Worm (Caenorhabditis elegans) whole organism, L2 larva: ENCODE results near the gene Y39G8B.2.

ENCODE experiments used
- R02D3.7 ChIP-seq: fragments of 150-350 bp; optimal IDR thresholded peaks from 2 replicates; lab custom pipeline; 2014; ENCODE audit warnings: missing biosample characterization, missing genetic modification characterization
- aly-2 ChIP-seq: fragments of 150-350 bp; optimal IDR thresholded peaks from 2 replicates; lab custom pipeline; 2014; ENCODE audit warnings: missing biosample characterization, missing genetic modification characterization
- ama-1 ChIP-seq: fragments of 150-350 bp; optimal IDR thresholded peaks from 2 replicates; lab custom pipeline; 2018; ENCODE audit warnings: inconsistent platforms
- dmd-4 ChIP-seq: sonication (generic microtip); optimal IDR thresholded peaks from 2 replicates; lab custom pipeline; 2017; ENCODE audit warnings: missing biosample characterization, missing genetic modification characterization
- fos-1 ChIP-seq: fragments of 150-350 bp; optimal IDR thresholded peaks from 2 replicates; lab custom pipeline; 2014; ENCODE audit warnings: missing biosample characterization, missing genetic modification characterization
- lin-13 ChIP-seq: fragments of 150-350 bp; optimal IDR thresholded peaks from 2 replicates; lab custom pipeline; 2014; ENCODE audit warnings: missing biosample characterization, missing genetic modification reagents, missing genetic modification characterization
- lin-39 ChIP-seq: fragments of 150-350 bp; optimal IDR thresholded peaks from 2 replicates; lab custom pipeline; 2014; ENCODE audit warnings: missing biosample characterization, missing genetic modification reagents, missing genetic modification characterization
- lsy-2 ChIP-seq, 2 experiments: fragments of 150-350 bp in 1 of 2; sonication (generic microtip) in 1 of 2; optimal IDR thresholded peaks; 2 replicates each; lab custom pipeline; 2014 to 2017; ENCODE audit warnings: missing biosample characterization in 2 of 2, missing genetic modification characterization in 2 of 2
- mab-5 ChIP-seq: fragments of 150-350 bp; optimal IDR thresholded peaks from 2 replicates; lab custom pipeline; 2014; ENCODE audit warnings: missing biosample characterization, missing genetic modification characterization
- nhr-6 ChIP-seq: fragments of 150-350 bp; optimal IDR thresholded peaks from 2 replicates; lab custom pipeline; 2014; ENCODE audit warnings: missing biosample characterization, missing genetic modification characterization
- nhr-77 ChIP-seq: fragments of 150-350 bp; optimal IDR thresholded peaks from 2 replicates; lab custom pipeline; 2014; ENCODE audit warnings: missing biosample characterization, missing genetic modification characterization
- snpc-4 ChIP-seq: fragments of 150-350 bp; optimal IDR thresholded peaks from 2 replicates; lab custom pipeline; 2014; ENCODE audit warnings: missing biosample characterization, missing genetic modification characterization
- zag-1 ChIP-seq: fragments of 150-350 bp; optimal IDR thresholded peaks from 2 replicates; lab custom pipeline; 2014; ENCODE audit warnings: missing biosample characterization, missing genetic modification characterization

ce11 chrII:13982923-13983322 lies 6.9 kb upstream of the Y39G8B.2 start, which contains the start of the genes Y39G8B.13 and Y39G8B.10:
- no peak for TF ChIP-seq lin-39 (tag; lab: Kevin White, UChicago)
- no peak for TF ChIP-seq R02D3.7 (tag; lab: Kevin White, UChicago)
- no peak for TF ChIP-seq zag-1 (tag; lab: Kevin White, UChicago)
- TF ChIP-seq nhr-77 (tag; lab: Kevin White, UChicago): no peak
- TF ChIP-seq nhr-6: no peak
- TF ChIP-seq snpc-4 (tag; lab: Kevin White, UChicago): no peak
- TF ChIP-seq aly-2 (tag; lab: Kevin White, UChicago): no peak
- no peak for TF ChIP-seq mab-5
- TF ChIP-seq dmd-4: no peak
- TF ChIP-seq fos-1 (tag; lab: Kevin White, UChicago): peak; percentile 74
- TF ChIP-seq lsy-2 (tag; optimal IDR thresholded peaks at IDR 0.05; lab: Kevin White, UChicago): no peak
- no peak for TF ChIP-seq ama-1 (lab: Kevin White, UChicago)
- no peak for TF ChIP-seq lin-13 (GFP tag; lab: Kevin White, UChicago)
